Fruit fly (Drosophila melanogaster) whole organism, embryonic: ENCODE data around the gene dlp.
A peak's percentile ranks its signal among the peaks of the same experiment; 100 is the strongest.

Experiments
- CG10267 ChIP-seq: fragments of 200-800 bp; sonication (Bioruptor generic); optimal IDR thresholded peaks from 2 replicates; lab custom pipeline; 2018; ENCODE audit warnings: missing biosample characterization, mild to moderate bottlenecking, missing genetic modification characterization, moderate library complexity
- CG10543 ChIP-seq: fragments of 200-800 bp; sonication (Bioruptor generic); optimal IDR thresholded peaks from 3 replicates; lab custom pipeline; 2017; ENCODE audit warnings: missing biosample characterization, mild to moderate bottlenecking, missing genetic modification characterization, moderate library complexity
- CG11085 ChIP-seq: fragments of 200-800 bp; sonication (Bioruptor generic); IDR thresholded peaks from 2 replicates; pipeline ENCODE4 v1.3.6; 2022; ENCODE audit warnings: missing biosample characterization, missing genetic modification characterization
- CG11093 ChIP-seq: fragments of 200-800 bp; sonication (Bioruptor generic); IDR thresholded peaks from 3 replicates; pipeline ENCODE4 v1.3.6; 2022; ENCODE audit warnings: missing biosample characterization, missing genetic modification characterization
- CG12104 ChIP-seq: fragments of 200-800 bp; sonication (Bioruptor generic); optimal IDR thresholded peaks from 3 replicates; lab custom pipeline; 2016; ENCODE audit warnings: missing biosample characterization, missing genetic modification characterization
- CG12236 ChIP-seq: fragments of 200-800 bp; sonication (Bioruptor generic); optimal IDR thresholded peaks from 2 replicates; lab custom pipeline; 2016; ENCODE audit warnings: missing biosample characterization, missing genetic modification characterization
- CG13287 ChIP-seq: fragments of 200-800 bp; sonication (Bioruptor generic); IDR thresholded peaks from 2 replicates; pipeline ENCODE4 v1.3.6; 2022; ENCODE audit warnings: missing biosample characterization, missing genetic modification characterization; ENCODE audit not compliant: partially characterized antibody
- CG14710 ChIP-seq: fragments of 200-800 bp; sonication (Bioruptor generic); optimal IDR thresholded peaks from 3 replicates; lab custom pipeline; 2019; ENCODE audit warnings: missing biosample characterization, mild to moderate bottlenecking, missing genetic modification characterization, moderate library complexity
- CG17612 ChIP-seq: fragments of 200-800 bp; sonication (Bioruptor generic); IDR thresholded peaks from 2 replicates; pipeline ENCODE4 v1.3.6; 2022; ENCODE audit warnings: missing biosample characterization, missing genetic modification characterization
- CG1792 ChIP-seq: fragments of 200-800 bp; sonication (Bioruptor generic); optimal IDR thresholded peaks from 2 replicates; lab custom pipeline; 2016; ENCODE audit warnings: missing biosample characterization, missing genetic modification characterization
- CG30020 ChIP-seq: fragments of 200-800 bp; optimal IDR thresholded peaks from 2 replicates; lab custom pipeline; 2019; ENCODE audit warnings: missing biosample characterization, mild to moderate bottlenecking, missing genetic modification characterization, moderate library complexity
- CG4360 ChIP-seq: fragments of 200-800 bp; sonication (Bioruptor generic); IDR thresholded peaks from 2 replicates; pipeline ENCODE4 v1.3.6; 2022; ENCODE audit warnings: missing biosample characterization, missing genetic modification characterization
- CG5180 ChIP-seq: fragments of 200-800 bp; sonication (Bioruptor generic); optimal IDR thresholded peaks from 3 replicates; lab custom pipeline; 2017; ENCODE audit warnings: missing biosample characterization, missing genetic modification characterization, mild to moderate bottlenecking, moderate library complexity, missing genetic modification reagents
- CG6791 ChIP-seq: fragments of 200-800 bp; sonication (Bioruptor generic); IDR thresholded peaks from 3 replicates; pipeline ENCODE4 v1.3.6; 2022; ENCODE audit warnings: missing biosample characterization, missing genetic modification characterization; ENCODE audit not compliant: partially characterized antibody
- CG7271 ChIP-seq: fragments of 200-800 bp; sonication (Bioruptor generic); optimal IDR thresholded peaks from 2 replicates; lab custom pipeline; 2018; ENCODE audit warnings: missing biosample characterization, mild to moderate bottlenecking, missing genetic modification characterization, moderate library complexity
- CG7556 ChIP-seq: fragments of 200-800 bp; sonication (Bioruptor generic); optimal IDR thresholded peaks from 2 replicates; lab custom pipeline; 2017; ENCODE audit warnings: missing biosample characterization, mild to moderate bottlenecking, missing genetic modification characterization
- CG8478 ChIP-seq: fragments of >200 bp; optimal IDR thresholded peaks from 2 replicates; lab custom pipeline; 2018
- CG9437 ChIP-seq: fragments of 200-800 bp; sonication (Bioruptor generic); optimal IDR thresholded peaks from 2 replicates; lab custom pipeline; 2018; ENCODE audit warnings: missing biosample characterization, mild to moderate bottlenecking, missing genetic modification characterization
- CG9932 ChIP-seq: fragments of 200-800 bp; sonication (Bioruptor generic); IDR thresholded peaks from 2 replicates; pipeline ENCODE4 v1.3.6; 2022; ENCODE audit warnings: missing biosample characterization, missing genetic modification characterization
- CkIIα-i1 ChIP-seq: fragments of 200-800 bp; sonication (Bioruptor generic); IDR thresholded peaks from 2 replicates; pipeline ENCODE4 v1.3.6; 2022; ENCODE audit warnings: missing biosample characterization, missing genetic modification characterization
- CoRest ChIP-seq: fragments of 200-800 bp; sonication (Bioruptor generic); optimal IDR thresholded peaks from 3 replicates; lab custom pipeline; 2018; ENCODE audit warnings: missing biosample characterization, mild to moderate bottlenecking, missing genetic modification characterization, moderate library complexity
- CrebB ChIP-seq: fragments of 200-800 bp; sonication (Bioruptor generic); optimal IDR thresholded peaks from 3 replicates; lab custom pipeline; 2018; ENCODE audit warnings: missing biosample characterization, mild to moderate bottlenecking, missing genetic modification characterization
- Elba2 ChIP-seq: fragments of 200-800 bp; sonication (Bioruptor generic); optimal IDR thresholded peaks from 3 replicates; lab custom pipeline; 2016; ENCODE audit warnings: missing biosample characterization, missing genetic modification characterization
- Fer1 ChIP-seq: fragments of 200-800 bp; sonication (Bioruptor generic); optimal IDR thresholded peaks from 2 replicates; lab custom pipeline; 2017; ENCODE audit warnings: missing biosample characterization, mild to moderate bottlenecking, missing genetic modification characterization
- HLH3B ChIP-seq: fragments of 200-800 bp; sonication (Bioruptor generic); IDR thresholded peaks from 2 replicates; pipeline ENCODE4 v1.3.6; 2022; ENCODE audit warnings: missing biosample characterization, missing genetic modification characterization
- Hr3 ChIP-seq: fragments of 200-800 bp; sonication (Bioruptor generic); optimal IDR thresholded peaks from 3 replicates; lab custom pipeline; 2016; ENCODE audit warnings: missing biosample characterization, missing genetic modification characterization
- Lpt ChIP-seq: fragments of >200 bp; optimal IDR thresholded peaks from 2 replicates; lab custom pipeline; 2018; ENCODE audit warnings: missing biosample characterization, missing genetic modification characterization
- Mrtf ChIP-seq: fragments of 200-800 bp; sonication (Bioruptor generic); IDR thresholded peaks from 3 replicates; pipeline ENCODE4 v1.3.6; 2022; ENCODE audit warnings: missing biosample characterization, missing genetic modification characterization
- Ptx1 ChIP-seq: fragments of 200-800 bp; sonication (Bioruptor generic); IDR thresholded peaks from 2 replicates; pipeline ENCODE4 v1.3.6; 2022; ENCODE audit warnings: missing biosample characterization, missing genetic modification characterization
- Stat92E ChIP-seq, 3 experiments: fragments of >200 bp in 2 of 3; fragments of 200-800 bp in 1 of 3; sonication (Bioruptor generic) in 1 of 3; optimal IDR thresholded peaks; 2 replicates each; lab custom pipeline; 2017 to 2019; ENCODE audit warnings: missing biosample characterization in 3 of 3, missing genetic modification characterization in 3 of 3, mild to moderate bottlenecking in 1 of 3, moderate library complexity in 1 of 3
- Taf1 ChIP-seq: fragments of 200-800 bp; sonication (Bioruptor generic); IDR thresholded peaks from 2 replicates; pipeline ENCODE4 v1.3.6; 2022; ENCODE audit warnings: missing biosample characterization, missing genetic modification characterization
- bcd ChIP-seq: fragments of 200-800 bp; sonication (Bioruptor generic); optimal IDR thresholded peaks from 2 replicates; lab custom pipeline; 2017; ENCODE audit warnings: missing biosample characterization, mild to moderate bottlenecking, missing genetic modification characterization
- emc ChIP-seq: fragments of 200-800 bp; sonication (Bioruptor generic); optimal IDR thresholded peaks from 2 replicates; lab custom pipeline; 2016; ENCODE audit warnings: missing biosample characterization, missing genetic modification characterization
- eve ChIP-seq, 2 experiments: fragments of >200 bp; optimal IDR thresholded peaks; 2 replicates each; lab custom pipeline; 2017; ENCODE audit warnings: missing biosample characterization in 2 of 2, missing genetic modification characterization in 2 of 2
- ftz-f1 ChIP-seq: fragments of 200-800 bp; sonication (Bioruptor generic); optimal IDR thresholded peaks from 2 replicates; lab custom pipeline; 2016; ENCODE audit warnings: missing biosample characterization, missing genetic modification characterization
- grau ChIP-seq: fragments of 200-800 bp; optimal IDR thresholded peaks from 3 replicates; lab custom pipeline; 2019; ENCODE audit warnings: missing biosample characterization, mild to moderate bottlenecking, missing genetic modification characterization, moderate library complexity
- gro ChIP-seq: fragments of 200-800 bp; sonication (Bioruptor generic); optimal IDR thresholded peaks from 2 replicates; lab custom pipeline; 2016; ENCODE audit warnings: missing biosample characterization, missing genetic modification characterization
- hkb ChIP-seq, 2 experiments: fragments of 200-800 bp in 1 of 2; fragments of >200 bp in 1 of 2; sonication (Bioruptor generic) in 1 of 2; IDR thresholded peaks in 1 of 2; optimal IDR thresholded peaks in 1 of 2; 2 replicates each; pipeline versions ENCODE4 v1.3.6 to Lab custom; 2017 to 2022; ENCODE audit warnings: missing biosample characterization in 1 of 2, missing genetic modification characterization in 1 of 2
- knrl ChIP-seq: fragments of 200-800 bp; sonication (Bioruptor generic); IDR thresholded peaks from 3 replicates; pipeline ENCODE4 v1.3.6; 2022; ENCODE audit warnings: missing biosample characterization, missing genetic modification characterization; ENCODE audit not compliant: partially characterized antibody
- nau ChIP-seq: fragments of 200-800 bp; sonication (Bioruptor generic); optimal IDR thresholded peaks from 3 replicates; lab custom pipeline; 2017; ENCODE audit warnings: missing biosample characterization, mild to moderate bottlenecking, missing genetic modification characterization, missing genetic modification reagents
- pb ChIP-seq: fragments of 200-800 bp; sonication (Bioruptor generic); optimal IDR thresholded peaks from 3 replicates; lab custom pipeline; 2016; ENCODE audit warnings: missing biosample characterization, missing genetic modification characterization
- peb ChIP-seq: fragments of 200-800 bp; sonication (Bioruptor generic); IDR thresholded peaks from 2 replicates; pipeline ENCODE4 v1.3.6; 2022; ENCODE audit warnings: missing biosample characterization, missing genetic modification characterization
- prd ChIP-seq, 3 experiments: fragments of >200 bp in 2 of 3; fragments of 200-800 bp in 1 of 3; sonication (Bioruptor generic) in 1 of 3; optimal IDR thresholded peaks in 2 of 3; IDR thresholded peaks in 1 of 3; 2 replicates in 2 of 3; 3 replicates in 1 of 3; pipeline versions ENCODE4 v1.3.6 to Lab custom; 2017 to 2022; ENCODE audit warnings: missing biosample characterization in 1 of 3, missing genetic modification characterization in 1 of 3
- pros ChIP-seq: fragments of 200-800 bp; sonication (Bioruptor generic); optimal IDR thresholded peaks from 3 replicates; lab custom pipeline; 2019; ENCODE audit warnings: missing biosample characterization, mild to moderate bottlenecking, missing genetic modification characterization, moderate library complexity
- schlank ChIP-seq: fragments of 200-800 bp; sonication (Bioruptor generic); optimal IDR thresholded peaks from 2 replicates; lab custom pipeline; 2018; ENCODE audit warnings: missing biosample characterization, mild to moderate bottlenecking, missing genetic modification characterization
- slbo ChIP-seq: fragments of 200-800 bp; sonication (Bioruptor generic); IDR thresholded peaks from 2 replicates; pipeline ENCODE4 v1.3.6; 2022; ENCODE audit warnings: missing biosample characterization, missing genetic modification characterization
- vnd ChIP-seq: fragments of 200-800 bp; sonication (Bioruptor generic); IDR thresholded peaks from 3 replicates; pipeline ENCODE4 v1.3.6; 2022; ENCODE audit warnings: missing biosample characterization, missing genetic modification characterization; ENCODE audit not compliant: partially characterized antibody
- yki ChIP-seq: fragments of >200 bp; optimal IDR thresholded peaks from 3 replicates; lab custom pipeline; 2018
- zen ChIP-seq: fragments of 200-800 bp; sonication (Bioruptor generic); optimal IDR thresholded peaks from 3 replicates; lab custom pipeline; 2018; ENCODE audit warnings: missing biosample characterization, mild to moderate bottlenecking, missing genetic modification characterization, moderate library complexity
- zfh2 ChIP-seq: fragments of 200-800 bp; sonication (Bioruptor generic); optimal IDR thresholded peaks from 2 replicates; lab custom pipeline; 2016; ENCODE audit warnings: missing biosample characterization, missing genetic modification characterization

dlp gene

dm6 chr3L:14678097-14678679 lies 45.8 kb downstream of the dlp start, which contains the start of gene CG4914 (continued):
- TF ChIP-seq eve (GFP tag; optimal IDR thresholded peaks at IDR 0.05; lab: Kevin White, UChicago): peak in 1 of 2 experiments; percentile 81
- TF ChIP-seq CG12104: peak; percentile 67
- TF ChIP-seq zfh2 (GFP tag; lab: Kevin White, UChicago): no peak
- TF ChIP-seq ftz-f1 (GFP tag; lab: Kevin White, UChicago): no peak
- TF ChIP-seq zen (tag; lab: Kevin White, UChicago): peak; percentile 58
- TF ChIP-seq CG5180: peak; percentile 31
- TF ChIP-seq Lpt (GFP tag; lab: Kevin White, UChicago): no peak
- peak; percentile 81 for TF ChIP-seq Hr3 (GFP tag; lab: Kevin White, UChicago)
- TF ChIP-seq HLH3B (GFP tag; lab: Robert Waterston, UW): peak; percentile 61
- TF ChIP-seq pros (GFP tag; lab: Kevin White, UChicago): no peak
- peak; percentile 49 for TF ChIP-seq nau
- TF ChIP-seq peb (GFP tag; lab: Robert Waterston, UW): peak; percentile 41; the same call in 1 of the 2 replicates
- no peak for TF ChIP-seq gro (GFP tag; lab: Kevin White, UChicago)
- no peak for TF ChIP-seq Elba2 (GFP tag; lab: Kevin White, UChicago)
- TF ChIP-seq CG10543 (GFP tag; lab: Kevin White, UChicago): no peak
- TF ChIP-seq Stat92E (GFP tag; optimal IDR thresholded peaks at IDR 0.05; lab: Kevin White, UChicago): peak in 1 of 3 experiments; percentile 61
- TF ChIP-seq hkb (optimal IDR thresholded peaks at IDR 0.05; lab: Kevin White, UChicago): no peak
- peak; percentile 62 for TF ChIP-seq hkb (GFP tag; IDR thresholded peaks at IDR 0.05; lab: Robert Waterston, UW)
- no peak for TF ChIP-seq CG12236 (GFP tag; lab: Kevin White, UChicago)
- TF ChIP-seq CkIIα-i1 (GFP tag; lab: Robert Waterston, UW): no peak
- TF ChIP-seq emc: no peak
- no peak for TF ChIP-seq schlank
- no peak for TF ChIP-seq yki (lab: Kevin White, UChicago)
- TF ChIP-seq CG30020 (tag; lab: Kevin White, UChicago): peak; percentile 61
- 0 out of 2 replicates have a peak, but pooled peaks have one; percentile 27 for TF ChIP-seq CG4360 (GFP tag; lab: Robert Waterston, UW)
- peak; percentile 88 for TF ChIP-seq CoRest (tag; lab: Kevin White, UChicago)
- peak; percentile 87 for TF ChIP-seq CG14710 (tag; lab: Kevin White, UChicago)
- no peak for TF ChIP-seq CG13287 (GFP tag; lab: Robert Waterston, UW)
- no peak for TF ChIP-seq CG8478 (lab: Kevin White, UChicago)
- TF ChIP-seq CG6791: no peak
- TF ChIP-seq vnd (GFP tag; lab: Robert Waterston, UW): no peak
- no peak for TF ChIP-seq Mrtf (GFP tag; lab: Robert Waterston, UW)
- TF ChIP-seq CG7556 (GFP tag; lab: Kevin White, UChicago): peak; percentile 88
- TF ChIP-seq knrl (GFP tag; lab: Robert Waterston, UW): no peak
- no peak for TF ChIP-seq Taf1 (GFP tag; lab: Robert Waterston, UW)
- peak; percentile 81 for TF ChIP-seq CG10267 (tag; lab: Kevin White, UChicago)
- TF ChIP-seq CG7271 (tag; lab: Kevin White, UChicago): no peak
- no peak for TF ChIP-seq prd (optimal IDR thresholded peaks at IDR 0.05; lab: Kevin White, UChicago)
- TF ChIP-seq prd (GFP tag; IDR thresholded peaks at IDR 0.05; lab: Robert Waterston, UW): peak; percentile 83
- no peak for TF ChIP-seq CG11085 (GFP tag; lab: Robert Waterston, UW)
- no peak for TF ChIP-seq pb (GFP tag; lab: Kevin White, UChicago)
- peak; percentile 54 for TF ChIP-seq slbo
- TF ChIP-seq CG1792 (GFP tag; lab: Kevin White, UChicago): no peak
- TF ChIP-seq Fer1 (GFP tag; lab: Kevin White, UChicago): peak; percentile 60
- peak; percentile 78 for TF ChIP-seq CG9437 (GFP tag; lab: Kevin White, UChicago)
- TF ChIP-seq bcd (GFP tag; lab: Kevin White, UChicago): peak; percentile 77
- TF ChIP-seq CG11093 (GFP tag; lab: Robert Waterston, UW): peak; percentile 68; the same call in 2 of the 3 replicates
- TF ChIP-seq CG17612 (GFP tag; lab: Robert Waterston, UW): no peak
- peak; percentile 74 for TF ChIP-seq Ptx1
- TF ChIP-seq CG9932 (GFP tag; lab: Robert Waterston, UW): peak; percentile 37; the same call in 1 of the 2 replicates
- peak; percentile 86 for TF ChIP-seq grau (tag; lab: Kevin White, UChicago)
- peak; percentile 4 for TF ChIP-seq CrebB (tag; lab: Kevin White, UChicago)
